Worm (Caenorhabditis elegans): Measurements from ENCODE around the gene grl-3.

- no peak for TF ChIP-seq nhr-28 (tag; optimal IDR thresholded peaks at IDR 0.05)
- no peak for TF ChIP-seq mdl-1 (tag; optimal IDR thresholded peaks at IDR 0.05)
- TF ChIP-seq ceh-16 (tag; optimal IDR thresholded peaks at IDR 0.05), result no peak
These were observed 12.7 kb upstream of the grl-3 start, which contains the start of gene nas-17 for ce11 chrV:11398616-11399015.

All from whole organism, L3 larva.